Fruit fly (Drosophila melanogaster): ENCODE measurements around the gene Cyt-b5-r.

dm6 chr2L:16798705-16799104, 8.2 kb upstream of the Cyt-b5-r start, which contains the start of gene Ugt37D1:
- TF ChIP-seq pad (GFP tag; optimal IDR thresholded peaks at IDR 0.05), result no peak
- TF ChIP-seq cic (GFP tag; optimal IDR thresholded peaks at IDR 0.05), result no peak
- TF ChIP-seq Mnt (GFP tag; optimal IDR thresholded peaks at IDR 0.05), result peak; percentile 7
- TF ChIP-seq kay (GFP tag; ENCODE audit: borderline replicate concordance), result peak; percentile 90
- TF ChIP-seq CG33017 (tag; optimal IDR thresholded peaks at IDR 0.05), result peak; percentile 33
- peak in 1 of 2 experiments; percentile 42 for TF ChIP-seq cnc (optimal IDR thresholded peaks at IDR 0.05)
- TF ChIP-seq CG5204 (GFP tag; optimal IDR thresholded peaks at IDR 0.05), result no peak
- TF ChIP-seq ovo (GFP tag; optimal IDR thresholded peaks at IDR 0.05), result no peak
- peak; percentile 11 for TF ChIP-seq CG7045 (GFP tag; optimal IDR thresholded peaks at IDR 0.05)
- no peak for TF ChIP-seq Clk (GFP tag; optimal IDR thresholded peaks at IDR 0.05)
- no peak for TF ChIP-seq bab1 (GFP tag; optimal IDR thresholded peaks at IDR 0.05)
